Fruit fly (Drosophila melanogaster): ENCODE results near the gene CG31642.
A peak's percentile ranks its signal among the peaks of the same experiment; 100 is the strongest.

The CG31642 gene

DNA sequence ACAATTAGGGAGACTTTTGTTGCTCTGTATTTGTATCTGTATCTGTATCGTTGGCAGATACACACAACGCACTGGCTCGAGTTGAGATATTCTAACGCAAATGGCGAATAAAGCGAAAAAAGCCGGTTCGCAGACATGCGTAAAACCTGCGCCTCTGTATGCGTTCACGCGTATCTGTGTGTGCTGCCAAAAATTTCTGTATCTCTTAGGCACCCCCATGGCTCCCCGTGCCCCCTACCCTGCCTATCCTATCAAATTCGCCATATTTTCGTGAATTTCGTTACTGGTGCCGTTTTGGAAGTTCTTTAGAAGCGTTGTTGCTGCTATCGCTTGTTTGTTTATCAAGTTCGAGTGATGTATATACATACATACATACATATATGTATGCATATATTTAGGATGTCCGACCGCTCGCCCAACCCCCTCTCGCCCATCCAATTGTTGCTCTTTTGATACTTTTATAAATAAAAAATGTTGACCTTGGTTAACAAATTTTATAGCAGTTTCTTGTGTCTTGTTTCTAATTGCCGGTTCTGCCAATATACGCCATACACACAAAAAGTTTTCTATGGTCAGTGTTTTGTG lies 32.5 kb upstream of the CG31642 start:
- TF ChIP-seq pad (GFP tag; optimal IDR thresholded peaks at IDR 0.05) (no peak), cnc (optimal IDR thresholded peaks at IDR 0.05) (no peak), CG5204 (GFP tag; optimal IDR thresholded peaks at IDR 0.05) (no peak), Hr96 (GFP tag; optimal IDR thresholded peaks at IDR 0.05) (no peak), bab1 (GFP tag; optimal IDR thresholded peaks at IDR 0.05) (no peak), CG33017 (tag; optimal IDR thresholded peaks at IDR 0.05) (no peak), Mnt (GFP tag; optimal IDR thresholded peaks at IDR 0.05) (no peak), CG14711 (tag; optimal IDR thresholded peaks at IDR 0.05) (no peak), CG7045 (GFP tag; optimal IDR thresholded peaks at IDR 0.05) (no peak), CG7101 (tag; optimal IDR thresholded peaks at IDR 0.05) (no peak), CG1620 (GFP tag; optimal IDR thresholded peaks at IDR 0.05) (no peak), tj (GFP tag; optimal IDR thresholded peaks at IDR 0.05) (no peak), kay (GFP tag; ENCODE audit: borderline replicate concordance) (no peak), cic (GFP tag; optimal IDR thresholded peaks at IDR 0.05) (no peak), CG11617 (GFP tag; optimal IDR thresholded peaks at IDR 0.05) (no peak), Clk (GFP tag; optimal IDR thresholded peaks at IDR 0.05) (no peak)

DNA sequence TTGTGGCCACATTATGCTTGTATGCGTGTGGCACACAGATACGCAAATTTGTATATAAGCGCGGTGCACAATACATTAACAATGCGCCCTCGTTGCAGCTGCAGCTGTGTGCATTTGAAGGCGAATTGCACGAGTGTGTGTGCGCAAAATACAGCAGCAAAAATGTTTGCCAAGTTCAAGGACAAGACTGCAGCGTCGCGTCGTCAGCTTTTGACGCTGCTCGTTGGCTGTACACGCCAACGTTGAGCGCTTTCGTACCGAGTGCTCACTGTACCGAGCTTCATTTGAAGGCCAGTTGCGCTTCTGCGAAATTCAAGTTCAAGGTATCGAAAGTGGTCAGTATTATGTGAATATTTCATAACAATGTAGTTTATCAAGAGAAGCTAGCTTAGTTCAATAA lies 31.5 kb upstream of the CG31642 start:
- TF ChIP-seq CG1620 (GFP tag; optimal IDR thresholded peaks at IDR 0.05) (no peak), bab1 (GFP tag; optimal IDR thresholded peaks at IDR 0.05) (no peak), tj (GFP tag; optimal IDR thresholded peaks at IDR 0.05) (peak; percentile 29), kay (GFP tag; ENCODE audit: borderline replicate concordance) (no peak), CG5204 (GFP tag; optimal IDR thresholded peaks at IDR 0.05) (no peak), Clk (GFP tag; optimal IDR thresholded peaks at IDR 0.05) (no peak), CG7101 (tag; optimal IDR thresholded peaks at IDR 0.05) (no peak), CG11617 (GFP tag; optimal IDR thresholded peaks at IDR 0.05) (no peak), cic (GFP tag; optimal IDR thresholded peaks at IDR 0.05) (no peak), CG14711 (tag; optimal IDR thresholded peaks at IDR 0.05) (peak; percentile 8), ovo (GFP tag; optimal IDR thresholded peaks at IDR 0.05) (no peak), toe (GFP tag; optimal IDR thresholded peaks at IDR 0.05) (no peak), CG12768 (GFP tag; optimal IDR thresholded peaks at IDR 0.05) (peak; percentile 20)

DNA sequence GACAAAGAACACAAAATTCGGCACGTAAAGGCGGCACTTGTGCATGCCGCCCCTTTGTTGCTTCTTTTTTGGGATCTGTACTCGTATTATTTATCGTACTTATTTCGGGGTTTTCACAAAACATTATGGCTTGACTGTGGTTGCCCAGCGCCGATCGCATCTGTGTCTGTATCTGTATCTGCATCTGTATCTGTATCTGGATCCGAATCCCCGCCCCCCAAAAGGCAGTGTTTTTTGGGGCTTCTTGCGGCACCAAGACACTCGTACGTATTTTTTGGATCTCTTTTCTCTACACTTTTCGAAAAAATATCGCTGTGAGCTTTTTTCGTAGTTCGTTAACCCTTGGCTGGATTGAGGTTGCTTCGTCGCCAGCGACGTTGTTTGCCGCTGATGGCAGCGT lies 30.6 kb upstream of the CG31642 start:
- TF ChIP-seq CG12768 (GFP tag; optimal IDR thresholded peaks at IDR 0.05) (no peak), CG7101 (tag; optimal IDR thresholded peaks at IDR 0.05) (no peak), CG7045 (GFP tag; optimal IDR thresholded peaks at IDR 0.05) (no peak), kay (GFP tag; ENCODE audit: borderline replicate concordance) (no peak), tj (GFP tag; optimal IDR thresholded peaks at IDR 0.05) (no peak)

DNA sequence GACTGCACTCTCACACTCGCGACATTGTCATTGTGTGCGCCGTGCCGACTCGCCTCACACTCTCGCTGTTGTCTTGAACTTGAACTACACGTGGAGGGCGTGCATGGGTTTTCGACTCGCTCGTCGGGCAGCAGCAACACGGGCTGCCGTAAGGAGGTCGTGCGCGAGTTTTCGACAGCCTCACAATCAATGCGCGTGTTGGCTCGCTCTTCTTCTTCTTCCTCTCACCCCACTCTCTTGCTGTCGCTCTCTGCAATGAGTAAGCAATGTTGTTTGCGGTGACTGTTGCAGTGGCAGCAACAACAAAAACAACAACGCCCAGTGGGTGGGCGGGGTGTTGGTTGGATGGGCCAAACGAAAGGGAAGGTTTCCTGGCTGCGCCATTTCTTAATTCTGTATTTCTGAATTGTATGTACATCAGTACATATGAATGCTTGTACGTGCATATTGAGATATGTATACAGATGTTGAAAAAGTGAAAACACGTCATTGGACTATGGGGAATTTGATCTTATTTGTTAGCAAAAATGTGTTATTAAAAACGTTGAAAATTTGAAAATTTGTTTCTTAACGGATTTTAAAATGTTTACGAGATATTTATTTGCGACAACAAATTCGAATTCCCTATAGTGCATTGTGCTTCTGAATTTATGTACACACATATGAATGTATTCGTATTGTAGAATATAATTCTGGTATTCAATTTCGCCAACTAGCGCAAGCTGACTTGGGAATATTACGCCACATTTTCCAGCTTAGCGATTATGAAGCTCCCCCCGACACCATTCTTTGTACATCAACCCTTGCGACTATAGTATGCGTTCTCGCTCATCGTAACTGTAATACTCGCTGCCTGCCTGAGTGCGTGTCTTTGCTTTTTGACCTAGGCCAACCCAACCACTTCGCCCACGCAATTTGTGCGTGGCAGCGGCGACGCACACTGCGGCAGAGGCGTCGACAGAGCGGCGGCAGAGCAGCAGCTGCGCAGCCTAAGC lies 29.6 kb upstream of the CG31642 start:
- peak; percentile 69 for TF ChIP-seq CG11617 (GFP tag; optimal IDR thresholded peaks at IDR 0.05)
- TF ChIP-seq tj (GFP tag; optimal IDR thresholded peaks at IDR 0.05): peak; percentile 85
- TF ChIP-seq toe (GFP tag; optimal IDR thresholded peaks at IDR 0.05): no peak
- peak; percentile 100 for TF ChIP-seq kay (GFP tag; ENCODE audit: borderline replicate concordance)
- TF ChIP-seq cnc (optimal IDR thresholded peaks at IDR 0.05): peak; percentile 91 to 93
- peak; percentile 19 for TF ChIP-seq CG1620 (GFP tag; optimal IDR thresholded peaks at IDR 0.05)
- TF ChIP-seq CG12768 (GFP tag; optimal IDR thresholded peaks at IDR 0.05): peak; percentile 88
- peak; percentile 52 for TF ChIP-seq Hr96 (GFP tag; optimal IDR thresholded peaks at IDR 0.05)
- TF ChIP-seq ovo (GFP tag; optimal IDR thresholded peaks at IDR 0.05): peak; percentile 63
- peak; percentile 49 for TF ChIP-seq Crg-1 (GFP tag; optimal IDR thresholded peaks at IDR 0.05)
- no peak for TF ChIP-seq CG5204 (GFP tag; optimal IDR thresholded peaks at IDR 0.05)
- peak; percentile 66 for TF ChIP-seq CG7101 (tag; optimal IDR thresholded peaks at IDR 0.05)
- peak; percentile 54 for TF ChIP-seq pad (GFP tag; optimal IDR thresholded peaks at IDR 0.05)
- peak; percentile 47 for TF ChIP-seq Clk (GFP tag; optimal IDR thresholded peaks at IDR 0.05)
- peak; percentile 79 for TF ChIP-seq bab1 (GFP tag; optimal IDR thresholded peaks at IDR 0.05)
- TF ChIP-seq CG33017 (tag; optimal IDR thresholded peaks at IDR 0.05): peak; percentile 48
- peak; percentile 47 for TF ChIP-seq CG7045 (GFP tag; optimal IDR thresholded peaks at IDR 0.05)
- no peak for TF ChIP-seq CG14711 (tag; optimal IDR thresholded peaks at IDR 0.05)
- peak; percentile 99 for TF ChIP-seq cic (GFP tag; optimal IDR thresholded peaks at IDR 0.05)
- peak; percentile 99 for TF ChIP-seq Mnt (GFP tag; optimal IDR thresholded peaks at IDR 0.05)

DNA sequence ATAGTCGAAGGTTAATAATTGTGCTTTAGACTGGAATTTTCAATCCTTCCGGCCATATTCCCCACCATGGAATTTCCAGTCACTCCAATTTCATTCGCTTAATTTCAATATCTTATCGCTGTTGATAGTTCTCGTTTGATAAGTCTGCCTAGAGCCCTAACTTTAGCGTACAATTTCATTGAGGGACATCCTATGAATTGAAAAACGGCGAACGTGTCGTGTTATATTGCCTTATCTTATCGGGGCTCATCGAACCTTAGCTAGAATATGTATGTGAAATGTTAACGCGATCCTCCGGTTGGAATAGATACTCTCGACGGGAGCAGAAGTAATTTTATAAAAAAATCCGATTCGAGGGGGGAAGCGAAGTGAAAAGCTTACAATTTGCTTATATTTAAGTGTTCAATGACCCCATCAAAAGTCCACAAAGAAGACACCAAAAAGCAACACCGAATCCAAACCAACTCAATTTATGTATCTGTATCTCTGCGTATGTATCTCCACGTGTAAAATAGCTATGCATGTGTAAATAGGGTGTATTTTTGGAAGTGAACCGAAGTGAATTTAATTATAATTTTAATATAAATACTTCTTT lies 28.6 kb upstream of the CG31642 start:
- TF ChIP-seq ovo (GFP tag; optimal IDR thresholded peaks at IDR 0.05) (no peak), cic (GFP tag; optimal IDR thresholded peaks at IDR 0.05) (peak; percentile 99), cnc (optimal IDR thresholded peaks at IDR 0.05) (no peak)

DNA sequence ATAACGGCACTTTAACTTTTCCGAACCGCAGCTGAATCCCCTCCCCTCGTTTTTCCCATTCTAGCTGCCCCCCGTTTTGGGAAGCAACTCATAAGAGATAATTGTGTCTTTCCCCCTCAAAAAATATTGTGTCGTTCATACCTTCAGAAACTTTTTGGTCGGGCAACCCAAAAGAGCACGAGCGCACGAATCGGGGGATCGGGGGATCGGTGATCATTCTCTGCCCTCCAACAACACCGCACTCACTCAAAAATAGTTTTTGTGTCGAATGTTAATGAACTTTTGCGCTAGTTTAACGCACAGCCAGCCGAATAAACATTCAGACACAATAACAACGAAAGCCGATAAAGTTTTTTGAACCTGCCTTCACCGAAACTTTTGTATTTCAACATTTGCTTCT lies 27.9 kb upstream of the CG31642 start:
- TF ChIP-seq toe (GFP tag; optimal IDR thresholded peaks at IDR 0.05): no peak
